Worm (Caenorhabditis elegans) whole organism, midembryonic: ENCODE data around the gene scp-1.

Experiments used
- T22C8.4 ChIP-seq: fragments of 200-800 bp; sonication (Bioruptor generic); IDR thresholded peaks from 2 replicates; pipeline ENCODE4 v1.3.6; 2022; ENCODE audit warnings: missing genetic modification characterization, missing compliant biosample characterization
- cog-1 ChIP-seq: sonication (generic microtip); optimal IDR thresholded peaks from 2 replicates; lab custom pipeline; 2016; ENCODE audit warnings: missing genetic modification characterization, missing compliant biosample characterization
- flt-1 ChIP-seq: fragments of 200-800 bp; sonication (Bioruptor generic); IDR thresholded peaks from 2 replicates; pipeline ENCODE4 v1.3.6; 2022; ENCODE audit warnings: missing genetic modification characterization, missing compliant biosample characterization
- klf-2 ChIP-seq: fragments of 200-800 bp; sonication (Bioruptor generic); conservative IDR thresholded peaks from 2 replicates; pipeline ENCODE4 v1.3.6; 2022; ENCODE audit warnings: missing genetic modification reagents, missing genetic modification characterization, missing compliant biosample characterization
- ztf-23 ChIP-seq: fragments of 200-800 bp; sonication (Bioruptor generic); IDR thresholded peaks from 2 replicates; pipeline ENCODE4 v1.3.6; 2022; ENCODE audit warnings: missing genetic modification reagents, missing genetic modification characterization, missing compliant biosample characterization
- ztf-29 ChIP-seq: fragments of 200-800 bp; sonication (Bioruptor generic); IDR thresholded peaks from 2 replicates; pipeline ENCODE4 v1.3.6; 2022; ENCODE audit warnings: missing genetic modification reagents, missing genetic modification characterization, missing compliant biosample characterization

DNA sequence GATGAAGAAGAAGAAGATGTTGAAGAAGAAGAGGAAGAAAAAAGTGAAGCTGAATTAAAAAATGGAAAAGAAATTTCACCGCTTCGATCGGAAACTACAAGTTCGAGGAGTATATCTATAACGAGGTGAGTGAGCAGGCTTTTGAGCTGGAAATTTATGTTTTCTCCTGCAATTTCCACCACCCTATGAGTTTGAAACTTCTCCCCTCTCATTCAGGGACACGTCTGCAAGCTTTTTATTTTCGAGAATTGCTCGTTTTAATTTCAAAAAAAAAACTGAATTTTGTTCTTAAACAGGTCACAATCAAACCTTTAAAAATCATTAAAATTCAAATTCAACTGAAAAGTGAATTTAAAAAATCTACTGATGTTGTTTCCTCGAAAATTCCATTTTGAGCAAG lies 28.4 kb downstream of the scp-1 start:
- TF ChIP-seq flt-1 (GFP tag; lab: Robert Waterston, UW): no peak
- no peak for TF ChIP-seq T22C8.4 (GFP tag; lab: Robert Waterston, UW)
- no peak for TF ChIP-seq ztf-29
- no peak for TF ChIP-seq ztf-23 (GFP tag; lab: Robert Waterston, UW)
- TF ChIP-seq cog-1 (tag; lab: Kevin White, UChicago): no peak
- no peak for TF ChIP-seq klf-2 (GFP tag; lab: Robert Waterston, UW)
